Worm (Caenorhabditis elegans) whole organism, L2 larva: ENCODE data around the gene E01G6.1.
"Not testable (repeated sequence)": the region's sequence is repeated elsewhere in the genome, so short reads cannot be mapped to it uniquely, and the experiment has no call there.

Experiments used
- blmp-1 ChIP-seq: sonication (generic microtip); optimal IDR thresholded peaks from 2 replicates; lab custom pipeline; 2017; ENCODE audit warnings: missing genetic modification characterization, mild to moderate bottlenecking, missing compliant biosample characterization, antibody characterized with exemption, moderate library complexity; ENCODE audit not compliant: insufficient read depth
- ceh-82 ChIP-seq: fragments of 150-350 bp; optimal IDR thresholded peaks from 2 replicates; lab custom pipeline; 2014; ENCODE audit warnings: missing biosample characterization, missing genetic modification characterization
- mdl-1 ChIP-seq, 2 experiments: fragments of 150-350 bp in 1 of 2; sonication (generic microtip) in 1 of 2; optimal IDR thresholded peaks; 2 replicates each; lab custom pipeline; 2017; ENCODE audit warnings: missing biosample characterization in 2 of 2, missing genetic modification characterization in 2 of 2
- peb-1 ChIP-seq: fragments of 150-350 bp; optimal IDR thresholded peaks from 2 replicates; lab custom pipeline; 2014; ENCODE audit warnings: missing biosample characterization, missing genetic modification characterization
- zag-1 ChIP-seq: fragments of 150-350 bp; optimal IDR thresholded peaks from 2 replicates; lab custom pipeline; 2014; ENCODE audit warnings: missing biosample characterization, missing genetic modification characterization

- not testable (repeated sequence) for TF ChIP-seq peb-1 (tag; lab: Kevin White, UChicago); zag-1 (tag; lab: Kevin White, UChicago); mdl-1 (tag; optimal IDR thresholded peaks at IDR 0.05; lab: Kevin White, UChicago); ceh-82 (tag; lab: Kevin White, UChicago); blmp-1
These were observed 47.4 kb downstream of the E01G6.1 start, which contains the start of gene F17A2.16 for ce11 chrX:12308045-12308499.
